Worm (Caenorhabditis elegans) whole organism, mixed stage, embryonic: ENCODE data around the gene npp-3.

Experiments
- M03D4.4 ChIP-seq: sonication (generic microtip); optimal IDR thresholded peaks from 2 replicates; lab custom pipeline; 2017; ENCODE audit warnings: mild to moderate bottlenecking, missing genetic modification characterization, missing compliant biosample characterization
- blmp-1 ChIP-seq: fragments of 150-350 bp; optimal IDR thresholded peaks from 2 replicates; lab custom pipeline; 2014; ENCODE audit warnings: missing biosample characterization, missing genetic modification characterization
- ceh-43 ChIP-seq: fragments of 200-800 bp; sonication (Bioruptor generic); optimal IDR thresholded peaks from 2 replicates; lab custom pipeline; 2018; ENCODE audit warnings: mild to moderate bottlenecking, missing genetic modification characterization, moderate library complexity, missing compliant biosample characterization
- ceh-83 ChIP-seq: fragments of 200-800 bp; sonication (Bioruptor generic); optimal IDR thresholded peaks from 2 replicates; lab custom pipeline; 2018; ENCODE audit warnings: mild to moderate bottlenecking, missing genetic modification characterization, missing compliant biosample characterization
- ces-1 ChIP-seq: fragments of 150-350 bp; optimal IDR thresholded peaks from 2 replicates; lab custom pipeline; 2014; ENCODE audit warnings: missing biosample characterization, missing genetic modification reagents, missing genetic modification characterization
- cnd-1 ChIP-seq: fragments of 200-800 bp; sonication (Bioruptor generic); optimal IDR thresholded peaks from 2 replicates; lab custom pipeline; 2018; ENCODE audit warnings: mild to moderate bottlenecking, missing genetic modification characterization, missing compliant biosample characterization
- drap-1 ChIP-seq: fragments of 200-800 bp; sonication (Bioruptor generic); optimal IDR thresholded peaks from 3 replicates; lab custom pipeline; 2018; ENCODE audit warnings: mild to moderate bottlenecking, missing genetic modification characterization, missing compliant biosample characterization
- elt-1 ChIP-seq: sonication (generic microtip); optimal IDR thresholded peaks from 2 replicates; lab custom pipeline; 2017; ENCODE audit warnings: missing genetic modification characterization, mild to moderate bottlenecking, missing compliant biosample characterization, antibody characterized with exemption, moderate library complexity, borderline replicate concordance; ENCODE audit not compliant: insufficient read depth
- elt-3 ChIP-seq: fragments of 150-350 bp; optimal IDR thresholded peaks from 2 replicates; lab custom pipeline; 2014; ENCODE audit warnings: missing biosample characterization, missing genetic modification characterization
- flh-1 ChIP-seq: fragments of 200-800 bp; sonication (Bioruptor generic); optimal IDR thresholded peaks from 2 replicates; lab custom pipeline; 2018; ENCODE audit warnings: mild to moderate bottlenecking, missing genetic modification characterization, moderate library complexity, missing compliant biosample characterization
- ham-2 ChIP-seq: fragments of 200-800 bp; sonication (Bioruptor generic); optimal IDR thresholded peaks from 2 replicates; lab custom pipeline; 2018; ENCODE audit warnings: mild to moderate bottlenecking, missing genetic modification characterization, missing compliant biosample characterization
- hlh-1 ChIP-seq: fragments of 150-350 bp; optimal IDR thresholded peaks from 2 replicates; lab custom pipeline; 2014; ENCODE audit warnings: missing biosample characterization, missing genetic modification reagents, missing genetic modification characterization
- lin-13 ChIP-seq: fragments of 150-350 bp; optimal IDR thresholded peaks from 2 replicates; lab custom pipeline; 2014; ENCODE audit warnings: missing biosample characterization, missing genetic modification characterization
- lin-32 ChIP-seq: fragments of 200-800 bp; sonication (Bioruptor generic); optimal IDR thresholded peaks from 2 replicates; lab custom pipeline; 2018; ENCODE audit warnings: mild to moderate bottlenecking, missing genetic modification characterization, missing compliant biosample characterization
- lsy-2 ChIP-seq: fragments of 150-350 bp; optimal IDR thresholded peaks from 2 replicates; lab custom pipeline; 2014; ENCODE audit warnings: missing biosample characterization, missing genetic modification characterization
- mab-5 ChIP-seq: fragments of 150-350 bp; optimal IDR thresholded peaks from 2 replicates; lab custom pipeline; 2014; ENCODE audit warnings: missing biosample characterization, missing genetic modification characterization
- mep-1 ChIP-seq: fragments of 150-350 bp; optimal IDR thresholded peaks from 2 replicates; lab custom pipeline; 2017; ENCODE audit warnings: missing biosample characterization, missing genetic modification reagents, missing genetic modification characterization, inconsistent platforms
- mls-2 ChIP-seq: sonication (generic microtip); optimal IDR thresholded peaks from 2 replicates; lab custom pipeline; 2016; ENCODE audit warnings: mild to moderate bottlenecking, missing genetic modification characterization, moderate library complexity, missing compliant biosample characterization
- nhr-12 ChIP-seq: fragments of 150-350 bp; optimal IDR thresholded peaks from 2 replicates; lab custom pipeline; 2014; ENCODE audit warnings: missing biosample characterization, missing genetic modification characterization
- nhr-2 ChIP-seq: fragments of 150-350 bp; optimal IDR thresholded peaks from 2 replicates; lab custom pipeline; 2014; ENCODE audit warnings: missing biosample characterization, missing genetic modification characterization
- nhr-237 ChIP-seq: fragments of 150-350 bp; optimal IDR thresholded peaks from 2 replicates; lab custom pipeline; 2014; ENCODE audit warnings: missing biosample characterization, missing genetic modification characterization
- nhr-28 ChIP-seq: fragments of 150-350 bp; optimal IDR thresholded peaks from 2 replicates; lab custom pipeline; 2014; ENCODE audit warnings: missing biosample characterization, missing genetic modification characterization
- nhr-76 ChIP-seq: sonication (generic microtip); optimal IDR thresholded peaks from 2 replicates; lab custom pipeline; 2017; ENCODE audit warnings: missing biosample characterization, missing genetic modification characterization
- pha-4 ChIP-seq: fragments of 150-350 bp; optimal IDR thresholded peaks from 2 replicates; lab custom pipeline; 2018; ENCODE audit warnings: missing biosample characterization, missing genetic modification reagents, missing genetic modification characterization
- sem-2 ChIP-seq: fragments of 200-800 bp; sonication (Bioruptor generic); optimal IDR thresholded peaks from 2 replicates; lab custom pipeline; 2018; ENCODE audit warnings: mild to moderate bottlenecking, missing genetic modification characterization, missing compliant biosample characterization
- snpc-4 ChIP-seq: fragments of 150-350 bp; optimal IDR thresholded peaks from 2 replicates; lab custom pipeline; 2014; ENCODE audit warnings: missing biosample characterization, missing genetic modification characterization
- sptf-1 ChIP-seq: sonication (generic microtip); optimal IDR thresholded peaks from 2 replicates; lab custom pipeline; 2017; ENCODE audit warnings: mild to moderate bottlenecking, missing genetic modification characterization, moderate library complexity, missing compliant biosample characterization
- unc-120 ChIP-seq: sonication (generic microtip); optimal IDR thresholded peaks from 2 replicates; lab custom pipeline; 2017; ENCODE audit warnings: missing genetic modification characterization, missing compliant biosample characterization; ENCODE audit not compliant: poor library complexity, severe bottlenecking
- unc-62 ChIP-seq: fragments of 150-350 bp; optimal IDR thresholded peaks from 2 replicates; lab custom pipeline; 2014; ENCODE audit warnings: missing biosample characterization, missing genetic modification reagents, missing genetic modification characterization
- zip-8 ChIP-seq: fragments of 150-350 bp; optimal IDR thresholded peaks from 2 replicates; lab custom pipeline; 2014; ENCODE audit warnings: missing biosample characterization, missing genetic modification characterization
- ztf-11 ChIP-seq: fragments of 150-350 bp; optimal IDR thresholded peaks from 2 replicates; lab custom pipeline; 2014; ENCODE audit warnings: missing biosample characterization, missing genetic modification characterization

npp-3 gene

ce11 chrII:11889420-11890075 lies 15.0 kb upstream of the npp-3 start:
- TF ChIP-seq unc-62 (no peak), ceh-43 (GFP tag; lab: Kevin White, UChicago) (no peak), drap-1 (GFP tag; lab: Kevin White, UChicago) (no peak), sem-2 (GFP tag; lab: Kevin White, UChicago) (no peak), pha-4 (tag; lab: Kevin White, UChicago) (no peak), M03D4.4 (tag; lab: Kevin White, UChicago) (no peak), mls-2 (tag; lab: Kevin White, UChicago) (peak; percentile 56), ztf-11 (tag; lab: Kevin White, UChicago) (peak; percentile 0), nhr-76 (no peak), flh-1 (no peak), nhr-2 (tag; lab: Kevin White, UChicago) (peak; percentile 68), sptf-1 (tag; lab: Kevin White, UChicago) (peak; percentile 37), lsy-2 (no peak), nhr-12 (tag; lab: Kevin White, UChicago) (no peak), hlh-1 (no peak), mab-5 (tag; lab: Kevin White, UChicago) (no peak), lin-32 (GFP tag; lab: Kevin White, UChicago) (peak; percentile 81), elt-3 (no peak), ham-2 (GFP tag; lab: Kevin White, UChicago) (no peak), snpc-4 (tag; lab: Kevin White, UChicago) (no peak), unc-120 (tag; lab: Kevin White, UChicago) (no peak), nhr-237 (tag; lab: Kevin White, UChicago) (no peak), mep-1 (tag; lab: Kevin White, UChicago) (no peak), blmp-1 (no peak), ces-1 (no peak), ceh-83 (GFP tag; lab: Kevin White, UChicago) (no peak), cnd-1 (tag; lab: Kevin White, UChicago) (peak; percentile 94), lin-13 (peak; percentile 24), elt-1 (no peak), nhr-28 (no peak)

ce11 chrII:11888150-11888549 lies 13.6 kb upstream of the npp-3 start:
- TF ChIP-seq unc-120 (tag; lab: Kevin White, UChicago) (no peak), elt-1 (peak; percentile 86), mls-2 (tag; lab: Kevin White, UChicago) (no peak)
- TF ChIP-seq, all 35 proteins: peak for 1

- no peak for TF ChIP-seq lin-13
- TF ChIP-seq elt-3, result no peak
- peak; percentile 50 for TF ChIP-seq nhr-2 (tag; lab: Kevin White, UChicago)
- no peak for TF ChIP-seq sem-2 (GFP tag; lab: Kevin White, UChicago)
- TF ChIP-seq cnd-1 (tag; lab: Kevin White, UChicago), result peak; percentile 88
- peak; percentile 31 for TF ChIP-seq lsy-2
- peak; percentile 98 for TF ChIP-seq lin-32 (GFP tag; lab: Kevin White, UChicago)
- peak; percentile 69 for TF ChIP-seq unc-62
- TF ChIP-seq nhr-12 (tag; lab: Kevin White, UChicago), result peak; percentile 14
- TF ChIP-seq zip-8 (tag; lab: Kevin White, UChicago), result peak; percentile 40
- peak; percentile 6 for TF ChIP-seq mep-1 (tag; lab: Kevin White, UChicago)
- TF ChIP-seq sptf-1 (tag; lab: Kevin White, UChicago), result peak; percentile 20
These were observed 13.1 kb upstream of the npp-3 start for ce11 chrII:11887724-11888123.

ce11 chrII:11883648-11884047 lies 9.1 kb upstream of the npp-3 start, which contains the start of gene ZK930.6:
TSS of gene ZK930.6 (plus strand) at chrII:11883948.
- TF ChIP-seq ztf-11 (tag; lab: Kevin White, UChicago) (no peak), unc-120 (tag; lab: Kevin White, UChicago) (no peak)
